Worm (Caenorhabditis elegans) whole organism, L4 larva: ENCODE results near the gene gly-14.

ENCODE experiments used
- F44E2.7 ChIP-seq: fragments of 200-800 bp; sonication (Bioruptor generic); IDR thresholded peaks from 2 replicates; pipeline ENCODE4 v2.1.2; 2022; ENCODE audit warnings: missing genetic modification characterization, missing compliant biosample characterization
- T20F7.1 ChIP-seq: fragments of 200-800 bp; sonication (Bioruptor generic); optimal IDR thresholded peaks from 2 replicates; lab custom pipeline; 2018; ENCODE audit warnings: mild to moderate bottlenecking, missing genetic modification characterization, missing compliant biosample characterization
- Y105C5A.15 ChIP-seq: fragments of 200-800 bp; sonication (Bioruptor generic); IDR thresholded peaks from 2 replicates; pipeline ENCODE4 v1.3.6; 2022; ENCODE audit warnings: missing genetic modification characterization, missing compliant biosample characterization
- Y5F2A.4 ChIP-seq: fragments of 200-800 bp; sonication (Bioruptor generic); optimal IDR thresholded peaks from 2 replicates; lab custom pipeline; 2018; ENCODE audit warnings: mild to moderate bottlenecking, missing genetic modification characterization, missing compliant biosample characterization
- Y75B8A.6 ChIP-seq: fragments of 200-800 bp; sonication (Bioruptor generic); IDR thresholded peaks from 2 replicates; pipeline ENCODE4 v1.3.6; 2022; ENCODE audit warnings: missing genetic modification reagents, missing genetic modification characterization, missing compliant biosample characterization
- aha-1 ChIP-seq: fragments of 150-350 bp; peaks from one replicate; lab custom pipeline; 2014; ENCODE audit warnings: missing biosample characterization, missing genetic modification characterization
- attf-4 ChIP-seq: sonication (generic microtip); optimal IDR thresholded peaks from 3 replicates; lab custom pipeline; 2017; ENCODE audit warnings: missing biosample characterization, missing genetic modification characterization
- ces-1 ChIP-seq: fragments of 150-350 bp; sonication (generic microtip); optimal IDR thresholded peaks from 4 replicates; lab custom pipeline; 2014; ENCODE audit warnings: missing biosample characterization, missing genetic modification reagents, missing genetic modification characterization
- daf-16 ChIP-seq, 3 experiments: sonication (generic microtip); optimal IDR thresholded peaks; 2 replicates each; lab custom pipeline; 2016 to 2017; ENCODE audit warnings: missing genetic modification characterization in 3 of 3, missing genetic modification reagents in 3 of 3, mild to moderate bottlenecking in 2 of 3, missing compliant biosample characterization in 2 of 3, missing biosample characterization in 1 of 3, moderate library complexity in 1 of 3
- daf-19 ChIP-seq: fragments of 200-800 bp; sonication (Bioruptor generic); conservative IDR thresholded peaks from 2 replicates; pipeline ENCODE4 v1.3.6; 2022; ENCODE audit warnings: missing genetic modification characterization, missing compliant biosample characterization
- dmd-6 ChIP-seq: fragments of 200-800 bp; sonication (Bioruptor generic); IDR thresholded peaks from 2 replicates; pipeline ENCODE4 v1.3.6; 2022; ENCODE audit warnings: missing genetic modification reagents, missing genetic modification characterization, missing compliant biosample characterization
- dve-1 ChIP-seq: sonication (generic microtip); optimal IDR thresholded peaks from 2 replicates; lab custom pipeline; 2017; ENCODE audit warnings: antibody characterized with exemption, mild to moderate bottlenecking, missing genetic modification characterization, missing compliant biosample characterization; ENCODE audit not compliant: insufficient read depth
- egl-43 ChIP-seq: fragments of 200-800 bp; sonication (Bioruptor generic); IDR thresholded peaks from 2 replicates; pipeline ENCODE4 v1.3.6; 2022; ENCODE audit warnings: missing genetic modification reagents, missing genetic modification characterization, missing compliant biosample characterization
- fos-1 ChIP-seq: fragments of 150-350 bp; optimal IDR thresholded peaks from 2 replicates; lab custom pipeline; 2014; ENCODE audit warnings: missing biosample characterization, missing genetic modification characterization
- hlh-11 ChIP-seq: fragments of 200-800 bp; sonication (Bioruptor generic); optimal IDR thresholded peaks from 2 replicates; lab custom pipeline; 2018; ENCODE audit warnings: mild to moderate bottlenecking, missing genetic modification characterization, missing compliant biosample characterization
- hlh-30 ChIP-seq: sonication (generic microtip); optimal IDR thresholded peaks from 2 replicates; lab custom pipeline; 2017; ENCODE audit warnings: antibody characterized with exemption, mild to moderate bottlenecking, missing genetic modification characterization, missing compliant biosample characterization; ENCODE audit not compliant: insufficient read depth
- jun-1 ChIP-seq: fragments of 150-350 bp; optimal IDR thresholded peaks from 2 replicates; lab custom pipeline; 2014; ENCODE audit warnings: missing biosample characterization, missing genetic modification reagents, missing genetic modification characterization
- lin-1 ChIP-seq: fragments of 200-800 bp; sonication (Bioruptor generic); IDR thresholded peaks from 2 replicates; pipeline ENCODE4 v1.3.6; 2022; ENCODE audit warnings: missing genetic modification reagents, missing genetic modification characterization, missing compliant biosample characterization
- lin-38 ChIP-seq: fragments of 200-800 bp; sonication (Bioruptor generic); IDR thresholded peaks from 2 replicates; pipeline ENCODE4 v1.3.6; 2022; ENCODE audit warnings: missing genetic modification reagents, missing genetic modification characterization, missing compliant biosample characterization
- mdt-29 ChIP-seq: fragments of 200-800 bp; sonication (Bioruptor generic); IDR thresholded peaks from 2 replicates; pipeline ENCODE4 v1.3.6; 2022; ENCODE audit warnings: missing genetic modification reagents, missing genetic modification characterization, missing compliant biosample characterization
- mep-1 ChIP-seq: fragments of 150-350 bp; sonication (generic microtip); optimal IDR thresholded peaks from 3 replicates; lab custom pipeline; 2014; ENCODE audit warnings: missing biosample characterization, missing genetic modification characterization
- mes-2 ChIP-seq: sonication (generic microtip); optimal IDR thresholded peaks from 2 replicates; lab custom pipeline; 2016; ENCODE audit warnings: missing genotype, mild to moderate bottlenecking, missing genetic modification characterization, missing compliant biosample characterization; ENCODE audit not compliant: poor library complexity, severe bottlenecking
- nhr-102 ChIP-seq: sonication (generic microtip); optimal IDR thresholded peaks from 2 replicates; lab custom pipeline; 2016; ENCODE audit warnings: mild to moderate bottlenecking, missing genetic modification characterization, moderate library complexity, missing compliant biosample characterization
- nhr-25 ChIP-seq: sonication (generic microtip); optimal IDR thresholded peaks from 2 replicates; lab custom pipeline; 2017; ENCODE audit warnings: missing genetic modification characterization, mild to moderate bottlenecking, missing compliant biosample characterization, antibody characterized with exemption, moderate library complexity, borderline replicate concordance; ENCODE audit not compliant: insufficient read depth
- nhr-28 ChIP-seq: fragments of 150-350 bp; optimal IDR thresholded peaks from 2 replicates; lab custom pipeline; 2014; ENCODE audit warnings: missing biosample characterization, missing genetic modification characterization
- nhr-48 ChIP-seq: sonication (generic microtip); optimal IDR thresholded peaks from 2 replicates; lab custom pipeline; 2016; ENCODE audit warnings: mild to moderate bottlenecking, missing genetic modification characterization, missing compliant biosample characterization
- nhr-76 ChIP-seq: fragments of 150-350 bp; optimal IDR thresholded peaks from 2 replicates; lab custom pipeline; 2014; ENCODE audit warnings: missing biosample characterization, missing genetic modification characterization
- php-3 ChIP-seq: fragments of 200-800 bp; sonication (Bioruptor generic); IDR thresholded peaks from 2 replicates; pipeline ENCODE4 v1.3.6; 2022; ENCODE audit warnings: missing genetic modification reagents, missing genetic modification characterization, missing compliant biosample characterization
- pqm-1 ChIP-seq: sonication (generic microtip); optimal IDR thresholded peaks from 2 replicates; lab custom pipeline; 2017; ENCODE audit warnings: missing biosample characterization, missing genetic modification characterization
- rbr-2 ChIP-seq: sonication (generic microtip); optimal IDR thresholded peaks from 2 replicates; lab custom pipeline; 2016; ENCODE audit warnings: missing genotype, missing genetic modification characterization, missing compliant biosample characterization
- saeg-2 ChIP-seq: fragments of 200-800 bp; sonication (Bioruptor generic); IDR thresholded peaks from 2 replicates; pipeline ENCODE4 v1.3.6; 2022; ENCODE audit warnings: missing genetic modification reagents, missing genetic modification characterization, missing compliant biosample characterization
- sdz-12 ChIP-seq: fragments of 200-800 bp; sonication (Bioruptor generic); optimal IDR thresholded peaks from 2 replicates; lab custom pipeline; 2018; ENCODE audit warnings: mild to moderate bottlenecking, missing genetic modification characterization, missing compliant biosample characterization
- snpc-4 ChIP-seq: fragments of 150-350 bp; optimal IDR thresholded peaks from 2 replicates; lab custom pipeline; 2014; ENCODE audit warnings: missing biosample characterization, missing genetic modification characterization
- tag-97 ChIP-seq: fragments of 200-800 bp; sonication (Bioruptor generic); IDR thresholded peaks from 2 replicates; pipeline ENCODE4 v1.3.6; 2022; ENCODE audit warnings: missing genetic modification characterization, missing compliant biosample characterization
- unc-130 ChIP-seq: sonication (generic microtip); optimal IDR thresholded peaks from 2 replicates; lab custom pipeline; 2016; ENCODE audit warnings: missing genetic modification reagents, missing genetic modification characterization, missing compliant biosample characterization
- unc-62 ChIP-seq, 3 experiments: fragments of 150-350 bp in 1 of 3; sonication (generic microtip); optimal IDR thresholded peaks in 2 of 3; peaks in 1 of 3; 1 replicate in 1 of 3; 2 replicates in 2 of 3; lab custom pipeline; 2014 to 2017; ENCODE audit warnings: missing biosample characterization in 3 of 3, missing genetic modification characterization in 3 of 3, missing genetic modification reagents in 3 of 3, missing genotype in 1 of 3
- ztf-7 ChIP-seq: fragments of 150-350 bp; optimal IDR thresholded peaks from 2 replicates; lab custom pipeline; 2014; ENCODE audit warnings: missing biosample characterization, missing genetic modification characterization

Gene gly-14

DNA sequence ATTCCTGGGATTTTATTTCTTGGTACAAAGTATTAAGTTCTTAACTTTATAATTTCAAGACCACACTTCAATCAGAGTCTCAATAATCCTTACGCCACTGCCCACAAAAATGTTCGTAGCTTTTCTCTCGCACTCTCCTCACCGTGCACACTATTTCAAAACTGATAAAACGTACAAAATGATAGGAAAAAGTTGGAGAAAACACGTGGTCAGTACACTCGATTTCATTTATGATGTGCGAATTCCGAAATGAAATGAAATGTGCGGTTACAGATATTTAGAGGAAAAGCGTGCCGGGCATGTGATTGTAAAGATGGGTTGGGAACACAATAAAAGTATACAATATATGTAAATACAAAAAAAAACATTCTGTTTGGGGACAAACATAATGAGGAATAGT is 27.4 kb upstream of the gly-14 start (continued):
- TF ChIP-seq snpc-4 (no peak), Y5F2A.4 (GFP tag; lab: Kevin White, UChicago) (no peak), php-3 (GFP tag; lab: Robert Waterston, UW) (peak; percentile 52; the same call in 1 of the 2 replicates), unc-62 (GFP tag; optimal IDR thresholded peaks at IDR 0.05 in 1 of 2; lab: Kevin White, UChicago) (no peak), unc-62 (tag; optimal IDR thresholded peaks at IDR 0.05; lab: Kevin White, UChicago) (no peak), nhr-102 (tag; lab: Kevin White, UChicago) (peak; percentile 20), unc-130 (GFP tag; lab: Kevin White, UChicago) (no peak), attf-4 (tag; lab: Kevin White, UChicago) (no peak), nhr-48 (tag; lab: Kevin White, UChicago) (peak; percentile 77), ces-1 (GFP tag; lab: Kevin White, UChicago) (no peak), sdz-12 (GFP tag; lab: Kevin White, UChicago) (no peak), rbr-2 (tag; lab: Kevin White, UChicago) (no peak), nhr-25 (tag; lab: Kevin White, UChicago) (no peak), lin-38 (GFP tag; lab: Robert Waterston, UW) (no peak), tag-97 (GFP tag; lab: Robert Waterston, UW) (no peak), ztf-7 (tag; lab: Kevin White, UChicago) (no peak), dmd-6 (GFP tag; lab: Robert Waterston, UW) (peak; percentile 92)

DNA sequence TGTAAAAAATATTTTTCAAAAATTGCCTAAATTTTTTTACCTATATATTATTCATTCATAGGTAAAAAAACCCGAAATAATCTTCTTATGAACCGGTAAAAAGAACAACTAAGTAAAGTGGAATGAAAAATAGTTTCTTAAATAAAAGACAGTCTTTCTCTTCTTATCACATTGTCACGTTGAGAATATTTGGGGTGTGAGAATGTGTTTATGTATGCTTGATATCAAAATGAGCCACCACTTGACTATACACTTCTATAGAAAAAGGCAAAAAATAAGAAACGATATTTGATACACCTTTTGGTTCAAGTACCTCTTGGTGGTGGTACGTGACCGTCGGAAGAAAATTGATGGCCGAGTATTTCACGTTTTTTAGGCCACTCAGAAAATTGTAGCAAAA is 26.5 kb upstream of the gly-14 start, which contains the start of gene hmit-1.3:
Gene hmit-1.3, minus strand, starts transcription at position 103 of the 400 bp plus-strand sequence.
- no peak for TF ChIP-seq Y75B8A.6 (GFP tag; lab: Robert Waterston, UW)
- no peak for TF ChIP-seq mdt-29
- TF ChIP-seq daf-16 (GFP tag; optimal IDR thresholded peaks at IDR 0.05; lab: Kevin White, UChicago): no peak
- peak; percentile 71 for TF ChIP-seq daf-16 (tag; optimal IDR thresholded peaks at IDR 0.05; lab: Kevin White, UChicago)
- TF ChIP-seq pqm-1: peak; percentile 20
- TF ChIP-seq egl-43 (GFP tag; lab: Robert Waterston, UW): no peak
- TF ChIP-seq hlh-11 (tag; lab: Kevin White, UChicago): peak; percentile 18
- TF ChIP-seq nhr-28 (tag; lab: Kevin White, UChicago): peak; percentile 25
- TF ChIP-seq aha-1: peak; percentile 86
- TF ChIP-seq dmd-6 (GFP tag; lab: Robert Waterston, UW): 0 out of 2 replicates have a peak, but pooled peaks have one; percentile 15
- no peak for TF ChIP-seq unc-62 (GFP tag; optimal IDR thresholded peaks at IDR 0.05 in 1 of 2; lab: Kevin White, UChicago)
- TF ChIP-seq unc-62 (tag; optimal IDR thresholded peaks at IDR 0.05; lab: Kevin White, UChicago): no peak
- TF ChIP-seq daf-19: no peak
- no peak for TF ChIP-seq Y105C5A.15
- no peak for TF ChIP-seq mep-1 (tag; lab: Kevin White, UChicago)
- no peak for TF ChIP-seq jun-1 (tag; lab: Kevin White, UChicago)
- no peak for TF ChIP-seq fos-1 (tag; lab: Kevin White, UChicago)
- peak; percentile 57 for TF ChIP-seq hlh-30 (tag; lab: Kevin White, UChicago)
- no peak for TF ChIP-seq nhr-76 (tag; lab: Kevin White, UChicago)
- TF ChIP-seq dve-1: peak; percentile 17
- no peak for TF ChIP-seq F44E2.7
- TF ChIP-seq snpc-4: no peak
- no peak for TF ChIP-seq T20F7.1 (GFP tag; lab: Kevin White, UChicago)
- TF ChIP-seq nhr-48 (tag; lab: Kevin White, UChicago): no peak
- TF ChIP-seq mes-2 (tag; lab: Kevin White, UChicago): no peak
- TF ChIP-seq lin-1 (GFP tag; lab: Robert Waterston, UW): no peak
- TF ChIP-seq php-3 (GFP tag; lab: Robert Waterston, UW): no peak
- TF ChIP-seq, all 104 proteins: peak for 8

DNA sequence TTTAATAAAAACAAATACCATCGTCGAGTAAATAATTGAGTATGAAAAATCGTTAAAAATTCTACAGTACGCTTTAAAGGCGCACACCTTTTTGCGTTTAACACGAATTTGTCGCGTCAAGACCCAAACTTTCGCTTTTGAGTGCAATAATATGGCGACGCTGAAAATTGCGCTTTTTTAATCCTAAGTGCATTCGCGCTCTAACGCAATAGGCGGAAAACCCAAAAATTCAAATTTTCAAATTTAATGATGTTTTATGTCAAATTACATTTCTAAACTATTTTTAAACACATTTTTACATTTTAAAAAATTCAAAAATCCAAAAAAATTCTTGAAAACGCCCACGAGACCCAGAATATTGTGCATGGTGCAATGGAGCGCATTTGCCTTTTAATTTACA is 18.8 kb upstream of the gly-14 start:
- TF ChIP-seq saeg-2 (GFP tag; lab: Robert Waterston, UW): no peak
- TF ChIP-seq lin-38 (GFP tag; lab: Robert Waterston, UW): peak; percentile 46
- TF ChIP-seq, all 104 proteins: peak for 1
